Fruit fly (Drosophila melanogaster) whole organism, embryonic: ENCODE results near the gene CG15923.

Source experiments
- ATbp ChIP-seq: fragments of 200-800 bp; sonication (Bioruptor generic); optimal IDR thresholded peaks from 2 replicates; lab custom pipeline; 2017; ENCODE audit warnings: missing biosample characterization, mild to moderate bottlenecking, missing genetic modification characterization, missing genetic modification reagents
- Atf6 ChIP-seq: fragments of 200-800 bp; sonication (Bioruptor generic); IDR thresholded peaks from 2 replicates; pipeline ENCODE4 v1.3.6; 2022; ENCODE audit warnings: missing biosample characterization, missing genetic modification characterization
- CG10267 ChIP-seq: fragments of 200-800 bp; sonication (Bioruptor generic); optimal IDR thresholded peaks from 2 replicates; lab custom pipeline; 2018; ENCODE audit warnings: missing biosample characterization, mild to moderate bottlenecking, missing genetic modification characterization, moderate library complexity
- CG10366 ChIP-seq: fragments of 200-800 bp; sonication (Bioruptor generic); IDR thresholded peaks from 2 replicates; pipeline ENCODE4 v1.3.6; 2022; ENCODE audit warnings: missing biosample characterization, missing genetic modification characterization
- CG10431 ChIP-seq: fragments of 200-800 bp; sonication (Bioruptor generic); optimal IDR thresholded peaks from 3 replicates; lab custom pipeline; 2018; ENCODE audit warnings: missing biosample characterization, mild to moderate bottlenecking, missing genetic modification characterization
- CG10462 ChIP-seq: fragments of 200-800 bp; sonication (Bioruptor generic); optimal IDR thresholded peaks from 2 replicates; lab custom pipeline; 2016; ENCODE audit warnings: missing biosample characterization, missing genetic modification characterization
- CG10543 ChIP-seq: fragments of 200-800 bp; sonication (Bioruptor generic); optimal IDR thresholded peaks from 3 replicates; lab custom pipeline; 2017; ENCODE audit warnings: missing biosample characterization, mild to moderate bottlenecking, missing genetic modification characterization, moderate library complexity
- CG10565 ChIP-seq: fragments of 200-800 bp; sonication (Bioruptor generic); optimal IDR thresholded peaks from 3 replicates; lab custom pipeline; 2016; ENCODE audit warnings: missing biosample characterization, mild to moderate bottlenecking, missing genetic modification characterization
- CG10654 ChIP-seq: fragments of 200-800 bp; sonication (Bioruptor generic); optimal IDR thresholded peaks from 2 replicates; lab custom pipeline; 2016; ENCODE audit warnings: missing biosample characterization, missing genetic modification characterization
- CG12155 ChIP-seq: fragments of 200-800 bp; sonication (Bioruptor generic); optimal IDR thresholded peaks from 3 replicates; lab custom pipeline; 2016; ENCODE audit warnings: missing biosample characterization, missing genetic modification characterization
- CG14014 ChIP-seq: fragments of 200-800 bp; sonication (Bioruptor generic); IDR thresholded peaks from 2 replicates; pipeline ENCODE4 v1.3.6; 2022; ENCODE audit warnings: missing biosample characterization, missing genetic modification characterization
- CG14050 ChIP-seq: fragments of 200-800 bp; sonication (Bioruptor generic); IDR thresholded peaks from 3 replicates; pipeline ENCODE4 v1.3.6; 2022; ENCODE audit warnings: missing biosample characterization, missing genetic modification characterization
- CG17802 ChIP-seq: fragments of 200-800 bp; sonication (Bioruptor generic); optimal IDR thresholded peaks from 2 replicates; lab custom pipeline; 2018; ENCODE audit warnings: missing biosample characterization, mild to moderate bottlenecking, missing genetic modification characterization, moderate library complexity
- CG18011 ChIP-seq: fragments of 200-800 bp; sonication (Bioruptor generic); optimal IDR thresholded peaks from 2 replicates; lab custom pipeline; 2017; ENCODE audit warnings: missing biosample characterization, missing genetic modification characterization, mild to moderate bottlenecking, moderate library complexity, missing genotype
- CG1832 ChIP-seq: fragments of 200-800 bp; sonication (Bioruptor generic); optimal IDR thresholded peaks from 2 replicates; lab custom pipeline; 2017; ENCODE audit warnings: missing biosample characterization, mild to moderate bottlenecking, missing genetic modification characterization, inconsistent platforms
- CG18476 ChIP-seq: fragments of 200-800 bp; sonication (Bioruptor generic); optimal IDR thresholded peaks from 2 replicates; lab custom pipeline; 2016; ENCODE audit warnings: missing biosample characterization, mild to moderate bottlenecking, missing genetic modification characterization
- CG32532 ChIP-seq: fragments of 200-800 bp; sonication (Bioruptor generic); IDR thresholded peaks from 2 replicates; pipeline ENCODE4 v1.3.6; 2022; ENCODE audit warnings: missing biosample characterization, missing genetic modification characterization
- CG3281 ChIP-seq: fragments of 200-800 bp; sonication (Bioruptor generic); optimal IDR thresholded peaks from 3 replicates; lab custom pipeline; 2017; ENCODE audit warnings: missing biosample characterization, mild to moderate bottlenecking, missing genetic modification characterization
- CG34376 ChIP-seq: fragments of 200-800 bp; sonication (Bioruptor generic); optimal IDR thresholded peaks from 2 replicates; lab custom pipeline; 2018; ENCODE audit warnings: missing biosample characterization, mild to moderate bottlenecking, missing genetic modification characterization
- Dip3 ChIP-seq: fragments of 200-800 bp; sonication (Bioruptor generic); optimal IDR thresholded peaks from 3 replicates; lab custom pipeline; 2016; ENCODE audit warnings: missing biosample characterization, missing genetic modification characterization
- Eip74EF ChIP-seq, 2 experiments: fragments of 200-800 bp in 1 of 2; fragments of >200 bp in 1 of 2; sonication (Bioruptor generic) in 1 of 2; optimal IDR thresholded peaks; 2 replicates each; lab custom pipeline; 2017 to 2019; ENCODE audit warnings: missing biosample characterization in 2 of 2, missing genetic modification characterization in 2 of 2, mild to moderate bottlenecking in 1 of 2, moderate library complexity in 1 of 2
- Ets97D ChIP-seq: fragments of 200-800 bp; sonication (Bioruptor generic); optimal IDR thresholded peaks from 3 replicates; lab custom pipeline; 2016; ENCODE audit warnings: missing biosample characterization, missing genetic modification characterization
- HmgZ ChIP-seq: fragments of 200-800 bp; sonication (Bioruptor generic); optimal IDR thresholded peaks from 2 replicates; lab custom pipeline; 2018; ENCODE audit warnings: missing biosample characterization, mild to moderate bottlenecking, missing genetic modification characterization
- NFAT ChIP-seq: fragments of 200-800 bp; sonication (Bioruptor generic); IDR thresholded peaks from 2 replicates; pipeline ENCODE4 v1.3.6; 2022; ENCODE audit warnings: missing biosample characterization, missing genetic modification characterization
- Pdp1 ChIP-seq, 2 experiments: fragments of 200-800 bp; sonication (Bioruptor generic); optimal IDR thresholded peaks; 3 replicates each; lab custom pipeline; 2016; ENCODE audit warnings: missing biosample characterization in 2 of 2, missing genetic modification characterization in 2 of 2, mild to moderate bottlenecking in 1 of 2, moderate library complexity in 1 of 2
- Ptx1 ChIP-seq: fragments of 200-800 bp; sonication (Bioruptor generic); IDR thresholded peaks from 2 replicates; pipeline ENCODE4 v1.3.6; 2022; ENCODE audit warnings: missing biosample characterization, missing genetic modification characterization
- Sin3A ChIP-seq: fragments of >200 bp; optimal IDR thresholded peaks from 2 replicates; lab custom pipeline; 2018
- YL-1 ChIP-seq: fragments of 200-800 bp; sonication (Bioruptor generic); optimal IDR thresholded peaks from 3 replicates; lab custom pipeline; 2017; ENCODE audit warnings: missing biosample characterization, mild to moderate bottlenecking, missing genetic modification characterization
- bcd ChIP-seq: fragments of 200-800 bp; sonication (Bioruptor generic); optimal IDR thresholded peaks from 2 replicates; lab custom pipeline; 2017; ENCODE audit warnings: missing biosample characterization, mild to moderate bottlenecking, missing genetic modification characterization
- bigmax ChIP-seq: fragments of 200-800 bp; sonication (Bioruptor generic); optimal IDR thresholded peaks from 2 replicates; lab custom pipeline; 2018; ENCODE audit warnings: missing biosample characterization, mild to moderate bottlenecking, missing genetic modification characterization
- bsh ChIP-seq, 2 experiments: fragments of 200-800 bp; sonication (Bioruptor generic); optimal IDR thresholded peaks; 2 replicates each; lab custom pipeline; 2017 to 2018; ENCODE audit warnings: mild to moderate bottlenecking in 2 of 2, missing biosample characterization in 2 of 2, missing genetic modification characterization in 2 of 2, moderate library complexity in 1 of 2
- dm ChIP-seq: fragments of 200-800 bp; sonication (Bioruptor generic); optimal IDR thresholded peaks from 3 replicates; lab custom pipeline; 2016; ENCODE audit warnings: missing biosample characterization, missing genetic modification characterization
- fd102C ChIP-seq: fragments of 200-800 bp; sonication (Bioruptor generic); optimal IDR thresholded peaks from 2 replicates; lab custom pipeline; 2018; ENCODE audit warnings: missing biosample characterization, mild to moderate bottlenecking, missing genetic modification characterization, moderate library complexity
- gfzf ChIP-seq: fragments of 200-800 bp; sonication (Bioruptor generic); optimal IDR thresholded peaks from 2 replicates; lab custom pipeline; 2016; ENCODE audit warnings: missing biosample characterization, mild to moderate bottlenecking, missing genetic modification characterization, moderate library complexity
- gsb-n ChIP-seq: fragments of 200-800 bp; sonication (Bioruptor generic); optimal IDR thresholded peaks from 3 replicates; lab custom pipeline; 2018; ENCODE audit warnings: missing biosample characterization, mild to moderate bottlenecking, missing genetic modification characterization
- h ChIP-seq: fragments of >200 bp; optimal IDR thresholded peaks from 2 replicates; lab custom pipeline; 2017
- lmd ChIP-seq: fragments of 200-800 bp; sonication (Bioruptor generic); IDR thresholded peaks from 2 replicates; pipeline ENCODE4 v1.3.6; 2022; ENCODE audit warnings: missing biosample characterization, missing genetic modification characterization
- nom ChIP-seq: fragments of 200-800 bp; sonication (Bioruptor generic); optimal IDR thresholded peaks from 2 replicates; lab custom pipeline; 2017; ENCODE audit warnings: missing biosample characterization, missing genetic modification characterization, mild to moderate bottlenecking, moderate library complexity, missing genetic modification reagents
- org-1 ChIP-seq: fragments of 200-800 bp; sonication (Bioruptor generic); optimal IDR thresholded peaks from 2 replicates; lab custom pipeline; 2017; ENCODE audit warnings: missing biosample characterization, missing genetic modification characterization
- prd ChIP-seq, 3 experiments: fragments of >200 bp in 2 of 3; fragments of 200-800 bp in 1 of 3; sonication (Bioruptor generic) in 1 of 3; optimal IDR thresholded peaks in 2 of 3; IDR thresholded peaks in 1 of 3; 2 replicates in 2 of 3; 3 replicates in 1 of 3; pipeline versions ENCODE4 v1.3.6 to Lab custom; 2017 to 2022; ENCODE audit warnings: missing biosample characterization in 1 of 3, missing genetic modification characterization in 1 of 3
- pros ChIP-seq: fragments of 200-800 bp; sonication (Bioruptor generic); optimal IDR thresholded peaks from 3 replicates; lab custom pipeline; 2019; ENCODE audit warnings: missing biosample characterization, mild to moderate bottlenecking, missing genetic modification characterization, moderate library complexity
- ro ChIP-seq: fragments of 200-800 bp; sonication (Bioruptor generic); IDR thresholded peaks from 2 replicates; pipeline ENCODE4 v1.3.6; 2022; ENCODE audit warnings: missing biosample characterization, missing genetic modification characterization
- run ChIP-seq: fragments of 200-800 bp; sonication (Bioruptor generic); optimal IDR thresholded peaks from 3 replicates; lab custom pipeline; 2018; ENCODE audit warnings: missing biosample characterization, mild to moderate bottlenecking, missing genetic modification characterization
- sima ChIP-seq: fragments of 200-800 bp; sonication (Bioruptor generic); optimal IDR thresholded peaks from 2 replicates; lab custom pipeline; 2016; ENCODE audit warnings: missing biosample characterization, missing genetic modification characterization
- so ChIP-seq: fragments of 200-800 bp; sonication (Bioruptor generic); IDR thresholded peaks from 3 replicates; pipeline ENCODE4 v1.3.6; 2022; ENCODE audit warnings: missing biosample characterization, missing genetic modification characterization
- stwl ChIP-seq: fragments of 200-800 bp; sonication (Bioruptor generic); optimal IDR thresholded peaks from 3 replicates; lab custom pipeline; 2018; ENCODE audit warnings: missing biosample characterization, mild to moderate bottlenecking, missing genetic modification characterization, moderate library complexity
- tgo ChIP-seq: fragments of 200-800 bp; sonication (Bioruptor generic); IDR thresholded peaks from 3 replicates; pipeline ENCODE4 v1.3.6; 2022; ENCODE audit warnings: missing biosample characterization, missing genetic modification characterization
- trem ChIP-seq: fragments of 200-800 bp; optimal IDR thresholded peaks from 3 replicates; lab custom pipeline; 2019; ENCODE audit warnings: missing biosample characterization, mild to moderate bottlenecking, missing genetic modification characterization, moderate library complexity
- vvl ChIP-seq: fragments of 200-800 bp; sonication (Bioruptor generic); IDR thresholded peaks from 2 replicates; pipeline ENCODE4 v1.3.6; 2022; ENCODE audit warnings: missing biosample characterization, missing genetic modification characterization
- zen ChIP-seq: fragments of 200-800 bp; sonication (Bioruptor generic); optimal IDR thresholded peaks from 3 replicates; lab custom pipeline; 2018; ENCODE audit warnings: missing biosample characterization, mild to moderate bottlenecking, missing genetic modification characterization, moderate library complexity

Gene CG15923

dm6 chr3R:20588480-20588785, 28.3 kb downstream of the CG15923 start, which contains the start of gene Srp72 (continued):
- TF ChIP-seq prd (optimal IDR thresholded peaks at IDR 0.05; lab: Kevin White, UChicago) (no peak), prd (GFP tag; IDR thresholded peaks at IDR 0.05; lab: Robert Waterston, UW) (peak; percentile 59), bcd (GFP tag; lab: Kevin White, UChicago) (peak; percentile 21), NFAT (GFP tag; lab: Robert Waterston, UW) (no peak), trem (tag; lab: Kevin White, UChicago) (peak; percentile 86), Dip3 (GFP tag; lab: Kevin White, UChicago) (peak; percentile 25), CG10366 (GFP tag; lab: Robert Waterston, UW) (peak; percentile 23; the same call in 1 of the 2 replicates), CG10431 (peak; percentile 23), CG10462 (GFP tag; lab: Kevin White, UChicago) (peak; percentile 17), gsb-n (tag; lab: Kevin White, UChicago) (peak; percentile 51), org-1 (GFP tag; lab: Kevin White, UChicago) (no peak), HmgZ (tag; lab: Kevin White, UChicago) (no peak), CG32532 (GFP tag; lab: Robert Waterston, UW) (peak; percentile 63; the same call in 1 of the 2 replicates), CG18476 (GFP tag; lab: Kevin White, UChicago) (peak; percentile 65), CG12155 (GFP tag; lab: Kevin White, UChicago) (peak; percentile 51), Atf6 (GFP tag; lab: Robert Waterston, UW) (peak; percentile 47; the same call in 1 of the 2 replicates), Ptx1 (GFP tag; lab: Robert Waterston, UW) (peak; percentile 42; the same call in 1 of the 2 replicates), CG10267 (peak; percentile 74), CG14014 (peak; percentile 47; the same call in 1 of the 2 replicates), CG10654 (peak; percentile 51), nom (GFP tag; lab: Kevin White, UChicago) (no peak), zen (tag; lab: Kevin White, UChicago) (peak; percentile 80), gfzf (GFP tag; lab: Kevin White, UChicago) (peak; percentile 56), CG3281 (peak; percentile 42), so (0 out of 3 replicates have a peak, but pooled peaks have one; percentile 41), CG10565 (GFP tag; lab: Kevin White, UChicago) (peak; percentile 28), bsh (GFP tag; optimal IDR thresholded peaks at IDR 0.05; lab: Kevin White, UChicago) (peak in 1 of 2 experiments; percentile 47), Pdp1 (GFP tag; optimal IDR thresholded peaks at IDR 0.05; lab: Kevin White, UChicago) (peak in 1 of 2 experiments; percentile 2), CG18011 (GFP tag; lab: Kevin White, UChicago) (peak; percentile 25), CG34376 (GFP tag; lab: Kevin White, UChicago) (peak; percentile 33), stwl (tag; lab: Kevin White, UChicago) (peak; percentile 59), Sin3A (lab: Kevin White, UChicago) (peak; percentile 46), CG10543 (GFP tag; lab: Kevin White, UChicago) (peak; percentile 69), ro (no peak), CG17802 (tag; lab: Kevin White, UChicago) (peak; percentile 39), tgo (peak; percentile 27; the same call in 1 of the 3 replicates), vvl (GFP tag; lab: Robert Waterston, UW) (peak; percentile 54), h (no peak), lmd (peak; percentile 37; the same call in 1 of the 2 replicates), CG1832 (no peak), CG14050 (GFP tag; lab: Robert Waterston, UW) (no peak; the same call in 2 of the 3 replicates), fd102C (GFP tag; lab: Kevin White, UChicago) (no peak), Eip74EF (GFP tag; optimal IDR thresholded peaks at IDR 0.05; lab: Kevin White, UChicago) (no peak), dm (GFP tag; lab: Kevin White, UChicago) (no peak), YL-1 (GFP tag; lab: Kevin White, UChicago) (peak; percentile 54), run (tag; lab: Kevin White, UChicago) (no peak), ATbp (GFP tag; lab: Kevin White, UChicago) (no peak), bigmax (GFP tag; lab: Kevin White, UChicago) (no peak), Ets97D (GFP tag; lab: Kevin White, UChicago) (no peak), pros (GFP tag; lab: Kevin White, UChicago) (no peak), sima (GFP tag; lab: Kevin White, UChicago) (no peak)
